Worm (Caenorhabditis elegans): Measurements from ENCODE around the gene irld-57.

The irld-57 gene

DNA sequence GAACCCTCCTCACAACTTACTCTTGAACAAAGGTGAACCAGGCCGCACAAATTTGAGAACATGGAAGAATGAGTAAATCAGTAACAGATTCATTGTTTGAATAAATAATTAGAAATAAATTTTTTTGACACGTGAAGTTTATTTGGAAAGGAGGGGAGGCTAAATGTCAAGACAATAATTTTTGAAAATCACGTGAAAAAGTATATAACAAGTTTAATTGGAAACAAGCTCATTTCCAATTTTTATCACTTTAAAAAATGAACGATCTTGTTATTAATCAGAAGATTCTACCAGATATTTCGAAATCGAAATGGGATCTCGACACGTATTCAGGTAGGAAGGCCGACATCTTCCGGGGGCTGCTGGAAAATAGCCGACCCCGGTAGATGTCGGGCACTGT lies at the start of gene irld-57, which contains the start of gene sfxn-1.3:
Gene irld-57 (minus strand): TSS at position 101 of the 400 bp plus-strand sequence.
Gene sfxn-1.3 (plus strand): TSS at position 232 of the 400 bp plus-strand sequence.
- TF ChIP-seq madf-6 (GFP tag; IDR thresholded peaks at IDR 0.05) (no peak), akir-1 (GFP tag; optimal IDR thresholded peaks at IDR 0.05) (no peak), egl-18 (GFP tag; IDR thresholded peaks at IDR 0.05) (no peak), Y79H2A.3 (GFP tag; conservative IDR thresholded peaks at IDR 0.05) (no peak), B0035.1 (tag; optimal IDR thresholded peaks at IDR 0.05) (no peak), madf-3 (GFP tag; IDR thresholded peaks at IDR 0.05) (no peak), bed-1 (GFP tag; IDR thresholded peaks at IDR 0.05) (no peak)

DNA sequence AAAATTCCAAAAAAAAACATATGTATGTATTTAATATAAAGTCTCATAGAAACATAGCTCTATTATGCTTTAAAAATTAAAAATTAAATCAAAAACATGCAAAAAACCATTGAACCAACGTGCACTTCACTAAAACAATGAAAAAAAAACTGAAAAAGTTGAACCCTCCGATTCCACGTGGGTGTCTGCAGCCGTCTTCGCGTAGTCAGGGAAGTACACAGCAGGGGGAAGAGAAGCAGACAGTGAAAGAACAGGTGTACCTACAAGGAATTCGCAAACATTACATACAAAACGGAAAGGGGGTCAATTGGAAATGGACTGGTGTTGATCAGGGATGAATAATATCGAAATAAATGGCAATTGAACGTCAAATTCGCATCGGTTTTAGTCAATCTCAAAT lies 47.4 kb upstream of the irld-57 start:
- TF ChIP-seq Y53G8AR.9 (GFP tag; conservative IDR thresholded peaks at IDR 0.05) = no peak

DNA sequence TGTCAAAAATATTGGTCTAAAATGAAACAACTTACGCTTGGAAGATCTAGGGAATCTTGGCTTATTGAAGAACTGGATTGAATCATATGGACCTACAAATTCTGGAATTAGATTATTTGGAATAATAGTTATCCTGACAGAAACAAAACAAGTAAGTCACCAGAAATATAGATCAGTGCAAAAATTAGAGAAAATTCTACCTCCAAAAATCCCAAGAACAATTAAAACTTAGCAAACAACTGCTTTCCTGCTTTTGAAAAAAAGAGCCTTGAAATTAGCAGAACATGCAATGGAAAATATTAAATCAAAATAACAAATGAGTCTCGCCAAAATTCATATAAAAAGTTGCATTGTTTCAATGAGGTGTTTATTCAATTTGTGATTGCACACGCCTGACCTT lies 46.6 kb upstream of the irld-57 start, which contains the start of gene nhr-60:
Gene nhr-60 (minus strand): TSS at position 101 of the 400 bp plus-strand sequence.
- no peak for TF ChIP-seq B0019.2 (GFP tag; conservative IDR thresholded peaks at IDR 0.05)
- no peak for TF ChIP-seq unc-62 (GFP tag; optimal IDR thresholded peaks at IDR 0.05)
- TF ChIP-seq ZK185.1 (tag; optimal IDR thresholded peaks at IDR 0.05; ENCODE audit: poor library complexity, severe bottlenecking) = no peak
- no peak for TF ChIP-seq rpc-1 (optimal IDR thresholded peaks at IDR 0.05)
- TF ChIP-seq rpc-1 (tag; optimal IDR thresholded peaks at IDR 0.05) = no peak
- TF ChIP-seq F39B2.1 (GFP tag; IDR thresholded peaks at IDR 0.05) = no peak
- TF ChIP-seq ama-1 (optimal IDR thresholded peaks at IDR 0.05) = no peak
- TF ChIP-seq ama-1 (GFP tag; optimal IDR thresholded peaks at IDR 0.05) = no peak
- no peak for TF ChIP-seq gei-17 (GFP tag; optimal IDR thresholded peaks at IDR 0.05)
- TF ChIP-seq ztf-6 (GFP tag; IDR thresholded peaks at IDR 0.05) = no peak
- no peak for TF ChIP-seq bed-2 (GFP tag; IDR thresholded peaks at IDR 0.05)
- TF ChIP-seq lsy-27 (tag; optimal IDR thresholded peaks at IDR 0.05; ENCODE audit: borderline replicate concordance, insufficient read depth) = no peak
- TF ChIP-seq xnd-1 (tag; optimal IDR thresholded peaks at IDR 0.05) = no peak
- TF ChIP-seq sdz-38 (tag; optimal IDR thresholded peaks at IDR 0.05) = no peak

DNA sequence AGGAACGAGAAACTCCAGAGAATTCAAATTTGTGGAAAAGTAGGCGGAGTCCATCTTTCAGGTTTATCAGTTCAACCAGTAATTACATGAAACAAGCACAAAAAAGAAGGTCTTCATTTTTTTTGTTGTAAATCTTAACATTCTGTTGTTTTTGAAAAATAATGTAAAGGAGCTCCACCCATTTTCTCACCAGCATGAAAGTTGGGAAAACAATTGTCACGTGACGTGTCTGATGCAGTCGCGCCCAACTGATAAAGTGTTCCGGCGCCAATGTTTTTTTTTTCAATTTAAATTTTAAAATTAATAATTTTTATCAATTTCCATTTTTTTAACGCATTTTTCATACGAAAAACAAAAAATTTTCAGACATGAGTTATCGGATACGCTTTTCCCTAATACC lies 42.6 kb upstream of the irld-57 start, which contains the start of gene F57A10.4:
Gene F57A10.4 (plus strand): TSS at position 367 of the 400 bp plus-strand sequence.
- peak; percentile 29; the same call in 1 of the 2 replicates for TF ChIP-seq ceh-91 (GFP tag; IDR thresholded peaks at IDR 0.05)
- peak; percentile 85 for TF ChIP-seq ceh-100 (GFP tag; IDR thresholded peaks at IDR 0.05)
- TF ChIP-seq snpc-4 (GFP tag; optimal IDR thresholded peaks at IDR 0.05) = no peak
- TF ChIP-seq snpc-4 (tag; optimal IDR thresholded peaks at IDR 0.05) = no peak
- TF ChIP-seq B0035.1 (tag; optimal IDR thresholded peaks at IDR 0.05) = no peak
- no peak for TF ChIP-seq nhr-120 (GFP tag; IDR thresholded peaks at IDR 0.05)
- no peak for TF ChIP-seq B0019.2 (GFP tag; conservative IDR thresholded peaks at IDR 0.05)
- no peak for TF ChIP-seq lin-40 (tag; optimal IDR thresholded peaks at IDR 0.05)
- no peak for TF ChIP-seq T26A5.8 (tag; optimal IDR thresholded peaks at IDR 0.05)
- TF ChIP-seq D2030.7 (GFP tag; IDR thresholded peaks at IDR 0.05) = peak; percentile 46; the same call in 1 of the 2 replicates
- TF ChIP-seq Y56A3A.18 (GFP tag; IDR thresholded peaks at IDR 0.05) = no peak
- TF ChIP-seq hsf-1 (GFP tag; IDR thresholded peaks at IDR 0.05) = no peak
- peak; percentile 36; the same call in 1 of the 2 replicates for TF ChIP-seq mcd-1 (GFP tag; IDR thresholded peaks at IDR 0.05)
- no peak for TF ChIP-seq pbrm-1 (GFP tag; IDR thresholded peaks at IDR 0.05)
- TF ChIP-seq athp-1 (tag; optimal IDR thresholded peaks at IDR 0.05) = no peak
- TF ChIP-seq efl-1 (GFP tag; optimal IDR thresholded peaks at IDR 0.05) = peak; percentile 45
- TF ChIP-seq lin-35 (GFP tag; optimal IDR thresholded peaks at IDR 0.05) = no peak
- no peak for TF ChIP-seq somi-1 (GFP tag; optimal IDR thresholded peaks at IDR 0.05)
- no peak for TF ChIP-seq sea-2 (GFP tag; IDR thresholded peaks at IDR 0.05)
- TF ChIP-seq tlf-1 (GFP tag; optimal IDR thresholded peaks at IDR 0.05) = no peak
- no peak for TF ChIP-seq ztf-28 (GFP tag; IDR thresholded peaks at IDR 0.05)
- no peak for TF ChIP-seq nhr-179 (tag; optimal IDR thresholded peaks at IDR 0.05)
- TF ChIP-seq C06A6.2 (GFP tag; conservative IDR thresholded peaks at IDR 0.05) = no peak
- peak; percentile 35 for TF ChIP-seq ztf-18 (tag; optimal IDR thresholded peaks at IDR 0.05)
- no peak for TF ChIP-seq akir-1 (GFP tag; optimal IDR thresholded peaks at IDR 0.05)
- TF ChIP-seq F22D6.2 (tag; optimal IDR thresholded peaks at IDR 0.05) = no peak
- peak; percentile 38; the same call in 1 of the 2 replicates for TF ChIP-seq madf-6 (GFP tag; IDR thresholded peaks at IDR 0.05)
- TF ChIP-seq nhr-27 (tag; optimal IDR thresholded peaks at IDR 0.05) = no peak

Data from whole organism, young adult.